Fruit fly (Drosophila melanogaster) whole organism, embryonic: ENCODE results near the gene CG31609.

Experiments used
- Ada2b ChIP-seq: fragments of 200-800 bp; sonication (Bioruptor generic); IDR thresholded peaks from 2 replicates; pipeline ENCODE4 v1.3.6; 2022; ENCODE audit warnings: missing biosample characterization, missing genetic modification characterization
- Asciz ChIP-seq: fragments of 200-800 bp; sonication (Bioruptor generic); optimal IDR thresholded peaks from 2 replicates; lab custom pipeline; 2017; ENCODE audit warnings: missing biosample characterization, mild to moderate bottlenecking, missing genetic modification characterization, missing genetic modification reagents
- Atf6 ChIP-seq: fragments of 200-800 bp; sonication (Bioruptor generic); IDR thresholded peaks from 2 replicates; pipeline ENCODE4 v1.3.6; 2022; ENCODE audit warnings: missing biosample characterization, missing genetic modification characterization
- Blimp-1 ChIP-seq: fragments of 200-800 bp; sonication (Bioruptor generic); optimal IDR thresholded peaks from 3 replicates; lab custom pipeline; 2018; ENCODE audit warnings: missing biosample characterization, missing genetic modification characterization, mild to moderate bottlenecking, moderate library complexity, missing genetic modification reagents
- BtbVII ChIP-seq: fragments of 200-800 bp; sonication (Bioruptor generic); optimal IDR thresholded peaks from 3 replicates; lab custom pipeline; 2017; ENCODE audit warnings: missing biosample characterization, mild to moderate bottlenecking, missing genetic modification characterization
- CG10462 ChIP-seq: fragments of 200-800 bp; sonication (Bioruptor generic); optimal IDR thresholded peaks from 2 replicates; lab custom pipeline; 2016; ENCODE audit warnings: missing biosample characterization, missing genetic modification characterization
- CG11085 ChIP-seq: fragments of 200-800 bp; sonication (Bioruptor generic); IDR thresholded peaks from 2 replicates; pipeline ENCODE4 v1.3.6; 2022; ENCODE audit warnings: missing biosample characterization, missing genetic modification characterization
- CG11504 ChIP-seq: fragments of 200-800 bp; sonication (Bioruptor generic); optimal IDR thresholded peaks from 3 replicates; lab custom pipeline; 2019; ENCODE audit warnings: missing biosample characterization, mild to moderate bottlenecking, missing genetic modification characterization, moderate library complexity
- CG11695 ChIP-seq: fragments of 200-800 bp; sonication (Bioruptor generic); IDR thresholded peaks from 3 replicates; pipeline ENCODE4 v1.3.6; 2022; ENCODE audit warnings: missing biosample characterization, missing genetic modification characterization
- CG12236 ChIP-seq: fragments of 200-800 bp; sonication (Bioruptor generic); optimal IDR thresholded peaks from 2 replicates; lab custom pipeline; 2016; ENCODE audit warnings: missing biosample characterization, missing genetic modification characterization
- CG12659 ChIP-seq: fragments of 200-800 bp; sonication (Bioruptor generic); optimal IDR thresholded peaks from 3 replicates; lab custom pipeline; 2017; ENCODE audit warnings: mild to moderate bottlenecking, missing biosample characterization, missing genetic modification reagents, missing genetic modification characterization
- CG13624 ChIP-seq: fragments of 200-800 bp; sonication (Bioruptor generic); optimal IDR thresholded peaks from 2 replicates; lab custom pipeline; 2016; ENCODE audit warnings: missing biosample characterization, missing genetic modification characterization
- CG15011 ChIP-seq: fragments of 200-800 bp; sonication (Bioruptor generic); optimal IDR thresholded peaks from 3 replicates; lab custom pipeline; 2018; ENCODE audit warnings: missing biosample characterization, mild to moderate bottlenecking, missing genetic modification characterization
- CG16779 ChIP-seq: fragments of 200-800 bp; sonication (Bioruptor generic); IDR thresholded peaks from 2 replicates; pipeline ENCODE4 v1.3.6; 2022; ENCODE audit warnings: missing biosample characterization, missing genetic modification characterization
- CG4707 ChIP-seq: fragments of 200-800 bp; sonication (Bioruptor generic); optimal IDR thresholded peaks from 2 replicates; lab custom pipeline; 2018; ENCODE audit warnings: missing biosample characterization, mild to moderate bottlenecking, missing genetic modification characterization, moderate library complexity
- CG7745 ChIP-seq: fragments of 200-800 bp; sonication (Bioruptor generic); optimal IDR thresholded peaks from 2 replicates; lab custom pipeline; 2018; ENCODE audit warnings: missing biosample characterization, mild to moderate bottlenecking, missing genetic modification characterization, moderate library complexity
- CG7786 ChIP-seq: fragments of 200-800 bp; sonication (Bioruptor generic); optimal IDR thresholded peaks from 2 replicates; lab custom pipeline; 2016; ENCODE audit warnings: missing biosample characterization, missing genetic modification characterization
- CG8478 ChIP-seq: fragments of >200 bp; optimal IDR thresholded peaks from 2 replicates; lab custom pipeline; 2018
- D ChIP-seq, 2 experiments: fragments of 200-800 bp in 1 of 2; fragments of >200 bp in 1 of 2; sonication (Bioruptor generic) in 1 of 2; optimal IDR thresholded peaks; 2 replicates in 1 of 2; 3 replicates in 1 of 2; lab custom pipeline; 2017; ENCODE audit warnings: mild to moderate bottlenecking in 1 of 2, missing biosample characterization in 1 of 2, missing genetic modification characterization in 1 of 2, missing genetic modification reagents in 1 of 2
- Dad ChIP-seq: fragments of 200-800 bp; sonication (Bioruptor generic); optimal IDR thresholded peaks from 3 replicates; lab custom pipeline; 2016; ENCODE audit warnings: missing biosample characterization, missing genetic modification characterization
- Drgx ChIP-seq: fragments of 200-800 bp; sonication (Bioruptor generic); IDR thresholded peaks from 2 replicates; pipeline ENCODE4 v1.3.6; 2022; ENCODE audit warnings: missing biosample characterization, missing genetic modification characterization
- E2f1 ChIP-seq: fragments of 200-800 bp; sonication (Bioruptor generic); IDR thresholded peaks from 2 replicates; pipeline ENCODE4 v1.3.6; 2022; ENCODE audit warnings: missing biosample characterization, missing genetic modification characterization
- ERR ChIP-seq: fragments of 200-800 bp; sonication (Bioruptor generic); optimal IDR thresholded peaks from 2 replicates; lab custom pipeline; 2016; ENCODE audit warnings: missing biosample characterization, missing genetic modification characterization
- HLHmδ ChIP-seq: fragments of 200-800 bp; sonication (Bioruptor generic); optimal IDR thresholded peaks from 2 replicates; lab custom pipeline; 2018; ENCODE audit warnings: missing biosample characterization, mild to moderate bottlenecking, missing genetic modification characterization, moderate library complexity
- Hand ChIP-seq: fragments of 200-800 bp; sonication (Bioruptor generic); optimal IDR thresholded peaks from 2 replicates; lab custom pipeline; 2017; ENCODE audit warnings: mild to moderate bottlenecking, missing biosample characterization, missing genetic modification reagents, missing genetic modification characterization
- Hr51 ChIP-seq, 2 experiments: fragments of 200-800 bp; sonication (Bioruptor generic); optimal IDR thresholded peaks; 2 replicates in 1 of 2; 3 replicates in 1 of 2; lab custom pipeline; 2016 to 2018; ENCODE audit warnings: missing biosample characterization in 2 of 2, missing genetic modification characterization in 2 of 2, mild to moderate bottlenecking in 1 of 2, moderate library complexity in 1 of 2
- Hsf ChIP-seq: fragments of 200-800 bp; sonication (Bioruptor generic); optimal IDR thresholded peaks from 3 replicates; lab custom pipeline; 2016; ENCODE audit warnings: missing biosample characterization, missing genetic modification characterization
- MTF-1 ChIP-seq: fragments of 200-800 bp; sonication (Bioruptor generic); optimal IDR thresholded peaks from 2 replicates; lab custom pipeline; 2018; ENCODE audit warnings: missing biosample characterization, mild to moderate bottlenecking, missing genetic modification characterization, borderline replicate concordance
- Myb ChIP-seq: fragments of 200-800 bp; sonication (Bioruptor generic); optimal IDR thresholded peaks from 2 replicates; lab custom pipeline; 2016; ENCODE audit warnings: missing biosample characterization, missing genetic modification characterization
- Nf-YA ChIP-seq: fragments of 200-800 bp; sonication (Bioruptor generic); IDR thresholded peaks from 2 replicates; pipeline ENCODE4 v1.3.6; 2022; ENCODE audit warnings: missing biosample characterization, missing genetic modification characterization
- TFAM ChIP-seq: fragments of 200-800 bp; sonication (Bioruptor generic); optimal IDR thresholded peaks from 2 replicates; lab custom pipeline; 2017; ENCODE audit warnings: missing biosample characterization, missing genetic modification characterization, inconsistent platforms
- Xbp1 ChIP-seq: fragments of 200-800 bp; sonication (Bioruptor generic); optimal IDR thresholded peaks from 3 replicates; lab custom pipeline; 2016; ENCODE audit warnings: missing biosample characterization, mild to moderate bottlenecking, missing genetic modification characterization
- Xrp1 ChIP-seq: fragments of 200-800 bp; sonication (Bioruptor generic); IDR thresholded peaks from 2 replicates; pipeline ENCODE4 v1.3.6; 2022; ENCODE audit warnings: missing biosample characterization, missing genetic modification characterization
- az2 ChIP-seq: fragments of 200-800 bp; sonication (Bioruptor generic); optimal IDR thresholded peaks from 3 replicates; lab custom pipeline; 2016; ENCODE audit warnings: missing biosample characterization, missing genetic modification characterization
- chinmo ChIP-seq: fragments of 200-800 bp; sonication (Bioruptor generic); IDR thresholded peaks from 4 replicates; pipeline ENCODE4 v1.3.6; 2022; ENCODE audit warnings: missing biosample characterization, missing genetic modification characterization; ENCODE audit not compliant: partially characterized antibody
- da ChIP-seq: fragments of 200-800 bp; sonication (Bioruptor generic); optimal IDR thresholded peaks from 2 replicates; lab custom pipeline; 2016; ENCODE audit warnings: missing biosample characterization, missing genetic modification characterization
- dan ChIP-seq: fragments of 200-800 bp; sonication (Bioruptor generic); IDR thresholded peaks from 2 replicates; pipeline ENCODE4 v1.3.6; 2022; ENCODE audit warnings: missing biosample characterization, missing genetic modification characterization
- emc ChIP-seq: fragments of 200-800 bp; sonication (Bioruptor generic); optimal IDR thresholded peaks from 2 replicates; lab custom pipeline; 2016; ENCODE audit warnings: missing biosample characterization, missing genetic modification characterization
- ewg ChIP-seq: fragments of 200-800 bp; sonication (Bioruptor generic); optimal IDR thresholded peaks from 3 replicates; lab custom pipeline; 2017; ENCODE audit warnings: mild to moderate bottlenecking, missing biosample characterization, missing genetic modification reagents, missing genetic modification characterization
- grau ChIP-seq: fragments of 200-800 bp; optimal IDR thresholded peaks from 3 replicates; lab custom pipeline; 2019; ENCODE audit warnings: missing biosample characterization, mild to moderate bottlenecking, missing genetic modification characterization, moderate library complexity
- her ChIP-seq: fragments of 200-800 bp; sonication (Bioruptor generic); optimal IDR thresholded peaks from 2 replicates; lab custom pipeline; 2016; ENCODE audit warnings: missing biosample characterization, missing genetic modification characterization
- knrl ChIP-seq: fragments of 200-800 bp; sonication (Bioruptor generic); IDR thresholded peaks from 3 replicates; pipeline ENCODE4 v1.3.6; 2022; ENCODE audit warnings: missing biosample characterization, missing genetic modification characterization; ENCODE audit not compliant: partially characterized antibody
- mld ChIP-seq: fragments of 200-800 bp; sonication (Bioruptor generic); IDR thresholded peaks from 3 replicates; pipeline ENCODE4 v1.3.6; 2022; ENCODE audit warnings: missing biosample characterization, missing genetic modification characterization; ENCODE audit not compliant: partially characterized antibody
- nom ChIP-seq: fragments of 200-800 bp; sonication (Bioruptor generic); optimal IDR thresholded peaks from 2 replicates; lab custom pipeline; 2017; ENCODE audit warnings: missing biosample characterization, missing genetic modification characterization, mild to moderate bottlenecking, moderate library complexity, missing genetic modification reagents
- oc ChIP-seq: fragments of 200-800 bp; sonication (Bioruptor generic); optimal IDR thresholded peaks from 2 replicates; lab custom pipeline; 2018; ENCODE audit warnings: missing biosample characterization, mild to moderate bottlenecking, missing genetic modification characterization, moderate library complexity
- odd ChIP-seq: fragments of 200-800 bp; sonication (Bioruptor generic); optimal IDR thresholded peaks from 2 replicates; lab custom pipeline; 2017; ENCODE audit warnings: missing biosample characterization, mild to moderate bottlenecking, missing genetic modification characterization
- pb ChIP-seq: fragments of 200-800 bp; sonication (Bioruptor generic); optimal IDR thresholded peaks from 3 replicates; lab custom pipeline; 2016; ENCODE audit warnings: missing biosample characterization, missing genetic modification characterization
- psq ChIP-seq: fragments of 200-800 bp; sonication (Bioruptor generic); optimal IDR thresholded peaks from 2 replicates; lab custom pipeline; 2017; ENCODE audit warnings: missing biosample characterization, missing genetic modification characterization
- sna ChIP-seq: fragments of 200-800 bp; sonication (Bioruptor generic); IDR thresholded peaks from 2 replicates; pipeline ENCODE4 v1.3.6; 2022; ENCODE audit warnings: missing biosample characterization, missing genetic modification characterization; ENCODE audit not compliant: partially characterized antibody

Gene CG31609

dm6 chr2L:9125418-9125928 is 28.1 kb downstream of the CG31609 start, which contains the start of gene CG32982 (continued):
- no peak for TF ChIP-seq sna
- TF ChIP-seq BtbVII (GFP tag; lab: Kevin White, UChicago): peak; percentile 91
- TF ChIP-seq Atf6 (GFP tag; lab: Robert Waterston, UW): peak; percentile 93
- TF ChIP-seq Hand (GFP tag; lab: Kevin White, UChicago): peak; percentile 77
- peak; percentile 98 for TF ChIP-seq CG4707 (GFP tag; lab: Kevin White, UChicago)
- peak; percentile 80 for TF ChIP-seq CG12236
- TF ChIP-seq chinmo (GFP tag; lab: Robert Waterston, UW): peak; percentile 77; the same call in 3 of the 4 replicates
- TF ChIP-seq CG11695: peak; percentile 91
- peak; percentile 86 for TF ChIP-seq Asciz
- TF ChIP-seq nom (GFP tag; lab: Kevin White, UChicago): peak; percentile 50
- peak; percentile 52; the same call in 1 of the 3 replicates for TF ChIP-seq mld (GFP tag; lab: Robert Waterston, UW)
- peak; percentile 53 for TF ChIP-seq TFAM (GFP tag; lab: Kevin White, UChicago)
- TF ChIP-seq Blimp-1: peak; percentile 79
- TF ChIP-seq CG11504 (tag; lab: Kevin White, UChicago): peak; percentile 95
- TF ChIP-seq pb (GFP tag; lab: Kevin White, UChicago): peak; percentile 94
- peak; percentile 89 for TF ChIP-seq da
- TF ChIP-seq emc (GFP tag; lab: Kevin White, UChicago): peak; percentile 78
- peak; percentile 89 for TF ChIP-seq Drgx (GFP tag; lab: Robert Waterston, UW)
- TF ChIP-seq D (optimal IDR thresholded peaks at IDR 0.05; lab: Kevin White, UChicago): no peak
- TF ChIP-seq D (GFP tag; optimal IDR thresholded peaks at IDR 0.05; lab: Kevin White, UChicago): peak; percentile 94
- peak; percentile 55 for TF ChIP-seq psq (GFP tag; lab: Kevin White, UChicago)
- TF ChIP-seq Dad (GFP tag; lab: Kevin White, UChicago): peak; percentile 88
- peak; percentile 82 for TF ChIP-seq ERR (GFP tag; lab: Kevin White, UChicago)
- peak; percentile 95 for TF ChIP-seq az2 (GFP tag; lab: Kevin White, UChicago)
- TF ChIP-seq oc: peak; percentile 61
- TF ChIP-seq Myb (GFP tag; lab: Kevin White, UChicago): peak; percentile 80
- peak; percentile 70 for TF ChIP-seq MTF-1
- TF ChIP-seq CG7786 (GFP tag; lab: Kevin White, UChicago): peak; percentile 89
- TF ChIP-seq Ada2b (GFP tag; lab: Robert Waterston, UW): peak; percentile 86
- peak; percentile 76 to 87 for TF ChIP-seq Hr51 (GFP tag; optimal IDR thresholded peaks at IDR 0.05; lab: Kevin White, UChicago)
- TF ChIP-seq odd (GFP tag; lab: Kevin White, UChicago): peak; percentile 92
- TF ChIP-seq CG15011: peak; percentile 86
- TF ChIP-seq knrl (GFP tag; lab: Robert Waterston, UW): no peak; the same call in 1 of the 3 replicates
- peak; percentile 95 for TF ChIP-seq CG12659 (GFP tag; lab: Kevin White, UChicago)
- TF ChIP-seq her: peak; percentile 78
- TF ChIP-seq Xrp1 (GFP tag; lab: Robert Waterston, UW): peak; percentile 92
- TF ChIP-seq CG13624 (GFP tag; lab: Kevin White, UChicago): peak; percentile 92
- peak; percentile 87 for TF ChIP-seq HLHmδ (GFP tag; lab: Kevin White, UChicago)
- TF ChIP-seq Hsf (GFP tag; lab: Kevin White, UChicago): peak; percentile 93
- peak; percentile 83 for TF ChIP-seq E2f1 (GFP tag; lab: Robert Waterston, UW)
- peak; percentile 64 for TF ChIP-seq CG10462 (GFP tag; lab: Kevin White, UChicago)
- no peak for TF ChIP-seq dan (GFP tag; lab: Robert Waterston, UW)
- TF ChIP-seq Nf-YA (GFP tag; lab: Robert Waterston, UW): peak; percentile 55
- no peak for TF ChIP-seq CG7745 (tag; lab: Kevin White, UChicago)
- peak; percentile 86 for TF ChIP-seq CG11085 (GFP tag; lab: Robert Waterston, UW)
- peak; percentile 70 for TF ChIP-seq ewg (GFP tag; lab: Kevin White, UChicago)
- TF ChIP-seq CG8478 (lab: Kevin White, UChicago): no peak
- TF ChIP-seq CG16779 (GFP tag; lab: Robert Waterston, UW): peak; percentile 61; the same call in 1 of the 2 replicates
- TF ChIP-seq Xbp1 (GFP tag; lab: Kevin White, UChicago): peak; percentile 80
- TF ChIP-seq grau (tag; lab: Kevin White, UChicago): peak; percentile 93
